Worm (Caenorhabditis elegans) whole organism, L4 larva: ENCODE measurements around the gene H01G02.1.

Experiments
- F37D6.2 ChIP-seq: sonication (generic microtip); optimal IDR thresholded peaks from 2 replicates; lab custom pipeline; 2016; ENCODE audit warnings: mild to moderate bottlenecking, missing genetic modification characterization, missing compliant biosample characterization
- F44E2.7 ChIP-seq: fragments of 200-800 bp; sonication (Bioruptor generic); IDR thresholded peaks from 2 replicates; pipeline ENCODE4 v2.1.2; 2022; ENCODE audit warnings: missing genetic modification characterization, missing compliant biosample characterization
- T20F7.1 ChIP-seq: fragments of 200-800 bp; sonication (Bioruptor generic); optimal IDR thresholded peaks from 2 replicates; lab custom pipeline; 2018; ENCODE audit warnings: mild to moderate bottlenecking, missing genetic modification characterization, missing compliant biosample characterization
- T26A8.4 ChIP-seq: fragments of 200-800 bp; sonication (Bioruptor generic); IDR thresholded peaks from 2 replicates; pipeline ENCODE4 v1.3.6; 2022; ENCODE audit warnings: missing genetic modification characterization, missing compliant biosample characterization
- Y75B8A.6 ChIP-seq: fragments of 200-800 bp; sonication (Bioruptor generic); IDR thresholded peaks from 2 replicates; pipeline ENCODE4 v1.3.6; 2022; ENCODE audit warnings: missing genetic modification reagents, missing genetic modification characterization, missing compliant biosample characterization
- aha-1 ChIP-seq: fragments of 150-350 bp; peaks from one replicate; lab custom pipeline; 2014; ENCODE audit warnings: missing biosample characterization, missing genetic modification characterization
- ama-1 ChIP-seq: fragments of 150-350 bp; optimal IDR thresholded peaks from 2 replicates; lab custom pipeline; 2014; ENCODE audit warnings: inconsistent platforms, mixed read lengths
- arid-1 ChIP-seq: fragments of 200-800 bp; sonication (Bioruptor generic); conservative IDR thresholded peaks from 2 replicates; pipeline ENCODE4 v1.3.6; 2022; ENCODE audit warnings: missing genetic modification reagents, missing genetic modification characterization, missing compliant biosample characterization
- attf-4 ChIP-seq: sonication (generic microtip); optimal IDR thresholded peaks from 3 replicates; lab custom pipeline; 2017; ENCODE audit warnings: missing biosample characterization, missing genetic modification characterization
- ceh-20 ChIP-seq: fragments of 200-800 bp; sonication (Bioruptor generic); IDR thresholded peaks from 2 replicates; pipeline ENCODE4 v1.3.6; 2022; ENCODE audit warnings: missing genetic modification reagents, missing genetic modification characterization, missing compliant biosample characterization
- ceh-28 ChIP-seq: fragments of 150-350 bp; optimal IDR thresholded peaks from 2 replicates; lab custom pipeline; 2014; ENCODE audit warnings: missing biosample characterization, missing genetic modification reagents, missing genetic modification characterization
- ces-1 ChIP-seq: fragments of 150-350 bp; sonication (generic microtip); optimal IDR thresholded peaks from 4 replicates; lab custom pipeline; 2014; ENCODE audit warnings: missing biosample characterization, missing genetic modification reagents, missing genetic modification characterization
- ctbp-1 ChIP-seq: fragments of 200-800 bp; sonication (Bioruptor generic); IDR thresholded peaks from 2 replicates; pipeline ENCODE4 v1.3.6; 2022; ENCODE audit warnings: missing genetic modification reagents, missing genetic modification characterization, missing compliant biosample characterization
- dve-1 ChIP-seq: sonication (generic microtip); optimal IDR thresholded peaks from 2 replicates; lab custom pipeline; 2017; ENCODE audit warnings: antibody characterized with exemption, mild to moderate bottlenecking, missing genetic modification characterization, missing compliant biosample characterization; ENCODE audit not compliant: insufficient read depth
- egl-27 ChIP-seq: sonication (generic microtip); optimal IDR thresholded peaks from 3 replicates; lab custom pipeline; 2017; ENCODE audit warnings: missing biosample characterization, missing genetic modification reagents, missing genetic modification characterization
- egl-43 ChIP-seq: fragments of 200-800 bp; sonication (Bioruptor generic); IDR thresholded peaks from 2 replicates; pipeline ENCODE4 v1.3.6; 2022; ENCODE audit warnings: missing genetic modification reagents, missing genetic modification characterization, missing compliant biosample characterization
- fkh-10 ChIP-seq: fragments of 150-350 bp; optimal IDR thresholded peaks from 2 replicates; lab custom pipeline; 2014; ENCODE audit warnings: missing biosample characterization, missing genetic modification reagents, missing genetic modification characterization
- fos-1 ChIP-seq: fragments of 150-350 bp; optimal IDR thresholded peaks from 2 replicates; lab custom pipeline; 2014; ENCODE audit warnings: missing biosample characterization, missing genetic modification characterization
- hif-1 ChIP-seq, 2 experiments: sonication (generic microtip); optimal IDR thresholded peaks; 2 replicates each; lab custom pipeline; 2016 to 2017; ENCODE audit warnings: missing compliant biosample characterization in 2 of 2, missing genetic modification characterization in 2 of 2, missing genetic modification reagents in 2 of 2, missing genotype in 2 of 2, mild to moderate bottlenecking in 1 of 2
- hlh-30 ChIP-seq: sonication (generic microtip); optimal IDR thresholded peaks from 2 replicates; lab custom pipeline; 2017; ENCODE audit warnings: antibody characterized with exemption, mild to moderate bottlenecking, missing genetic modification characterization, missing compliant biosample characterization; ENCODE audit not compliant: insufficient read depth
- jun-1 ChIP-seq: fragments of 150-350 bp; optimal IDR thresholded peaks from 2 replicates; lab custom pipeline; 2014; ENCODE audit warnings: missing biosample characterization, missing genetic modification reagents, missing genetic modification characterization
- lim-7 ChIP-seq: fragments of 200-800 bp; sonication (Bioruptor generic); IDR thresholded peaks from 2 replicates; pipeline ENCODE4 v1.3.6; 2022; ENCODE audit warnings: missing genetic modification characterization, missing compliant biosample characterization
- lin-13 ChIP-seq: fragments of 150-350 bp; optimal IDR thresholded peaks from 2 replicates; lab custom pipeline; 2014; ENCODE audit warnings: missing biosample characterization, missing genetic modification reagents, missing genetic modification characterization
- lin-29 ChIP-seq: fragments of 200-800 bp; sonication (Bioruptor generic); IDR thresholded peaks from 2 replicates; pipeline ENCODE4 v1.3.6; 2022; ENCODE audit warnings: missing genetic modification reagents, missing genetic modification characterization, missing compliant biosample characterization
- lin-38 ChIP-seq: fragments of 200-800 bp; sonication (Bioruptor generic); IDR thresholded peaks from 2 replicates; pipeline ENCODE4 v1.3.6; 2022; ENCODE audit warnings: missing genetic modification reagents, missing genetic modification characterization, missing compliant biosample characterization
- madf-9 ChIP-seq: fragments of 200-800 bp; sonication (Bioruptor generic); conservative IDR thresholded peaks from 2 replicates; pipeline ENCODE4 v1.3.6; 2022; ENCODE audit warnings: missing genetic modification reagents, missing genetic modification characterization, missing compliant biosample characterization
- mdl-1 ChIP-seq, 2 experiments: fragments of 150-350 bp in 1 of 2; sonication (generic microtip) in 1 of 2; optimal IDR thresholded peaks; 2 replicates each; lab custom pipeline; 2014 to 2017; ENCODE audit warnings: missing biosample characterization in 2 of 2, missing genetic modification characterization in 2 of 2
- mdt-29 ChIP-seq: fragments of 200-800 bp; sonication (Bioruptor generic); IDR thresholded peaks from 2 replicates; pipeline ENCODE4 v1.3.6; 2022; ENCODE audit warnings: missing genetic modification reagents, missing genetic modification characterization, missing compliant biosample characterization
- mxl-2 ChIP-seq: fragments of 200-800 bp; sonication (Bioruptor generic); conservative IDR thresholded peaks from 2 replicates; pipeline ENCODE4 v1.3.6; 2022; ENCODE audit warnings: missing genetic modification reagents, missing genetic modification characterization, missing compliant biosample characterization
- nhr-11 ChIP-seq: fragments of 150-350 bp; optimal IDR thresholded peaks from 2 replicates; lab custom pipeline; 2014; ENCODE audit warnings: missing biosample characterization, missing genetic modification characterization
- nhr-25 ChIP-seq: sonication (generic microtip); optimal IDR thresholded peaks from 2 replicates; lab custom pipeline; 2017; ENCODE audit warnings: missing genetic modification characterization, mild to moderate bottlenecking, missing compliant biosample characterization, antibody characterized with exemption, moderate library complexity, borderline replicate concordance; ENCODE audit not compliant: insufficient read depth
- nhr-28 ChIP-seq: fragments of 150-350 bp; optimal IDR thresholded peaks from 2 replicates; lab custom pipeline; 2014; ENCODE audit warnings: missing biosample characterization, missing genetic modification characterization
- nhr-41 ChIP-seq: fragments of 200-800 bp; sonication (Bioruptor generic); IDR thresholded peaks from 2 replicates; pipeline ENCODE4 v1.3.6; 2022; ENCODE audit warnings: missing genetic modification reagents, missing genetic modification characterization, missing compliant biosample characterization
- nhr-48 ChIP-seq: sonication (generic microtip); optimal IDR thresholded peaks from 2 replicates; lab custom pipeline; 2016; ENCODE audit warnings: mild to moderate bottlenecking, missing genetic modification characterization, missing compliant biosample characterization
- nhr-6 ChIP-seq: fragments of 150-350 bp; optimal IDR thresholded peaks from 2 replicates; lab custom pipeline; 2014; ENCODE audit warnings: missing biosample characterization, missing genetic modification characterization
- nhr-77 ChIP-seq: fragments of 150-350 bp; optimal IDR thresholded peaks from 2 replicates; lab custom pipeline; 2014; ENCODE audit warnings: missing biosample characterization, missing genetic modification characterization
- php-3 ChIP-seq: fragments of 200-800 bp; sonication (Bioruptor generic); IDR thresholded peaks from 2 replicates; pipeline ENCODE4 v1.3.6; 2022; ENCODE audit warnings: missing genetic modification reagents, missing genetic modification characterization, missing compliant biosample characterization
- rbr-2 ChIP-seq: sonication (generic microtip); optimal IDR thresholded peaks from 2 replicates; lab custom pipeline; 2016; ENCODE audit warnings: missing genotype, missing genetic modification characterization, missing compliant biosample characterization
- saeg-2 ChIP-seq: fragments of 200-800 bp; sonication (Bioruptor generic); IDR thresholded peaks from 2 replicates; pipeline ENCODE4 v1.3.6; 2022; ENCODE audit warnings: missing genetic modification reagents, missing genetic modification characterization, missing compliant biosample characterization
- set-16 ChIP-seq: fragments of 200-800 bp; sonication (Bioruptor generic); IDR thresholded peaks from 2 replicates; pipeline ENCODE4 v1.3.6; 2022; ENCODE audit warnings: missing genetic modification reagents, missing genetic modification characterization, missing compliant biosample characterization
- snpc-1.2 ChIP-seq: fragments of 200-800 bp; sonication (Bioruptor generic); IDR thresholded peaks from 2 replicates; pipeline ENCODE4 v1.3.6; 2022; ENCODE audit warnings: missing genetic modification reagents, missing genetic modification characterization, missing compliant biosample characterization
- spr-1 ChIP-seq: sonication (generic microtip); optimal IDR thresholded peaks from 2 replicates; lab custom pipeline; 2016; ENCODE audit warnings: mild to moderate bottlenecking, missing genetic modification characterization, missing compliant biosample characterization
- tag-97 ChIP-seq: fragments of 200-800 bp; sonication (Bioruptor generic); IDR thresholded peaks from 2 replicates; pipeline ENCODE4 v1.3.6; 2022; ENCODE audit warnings: missing genetic modification characterization, missing compliant biosample characterization
- unc-130 ChIP-seq: sonication (generic microtip); optimal IDR thresholded peaks from 2 replicates; lab custom pipeline; 2016; ENCODE audit warnings: missing genetic modification reagents, missing genetic modification characterization, missing compliant biosample characterization
- zfp-3 ChIP-seq: fragments of 200-800 bp; sonication (Bioruptor generic); conservative IDR thresholded peaks from 2 replicates; pipeline ENCODE4 v1.3.6; 2022; ENCODE audit warnings: missing genetic modification reagents, missing genetic modification characterization, missing compliant biosample characterization
- ztf-7 ChIP-seq: fragments of 150-350 bp; optimal IDR thresholded peaks from 2 replicates; lab custom pipeline; 2014; ENCODE audit warnings: missing biosample characterization, missing genetic modification characterization

H01G02.1 gene

DNA sequence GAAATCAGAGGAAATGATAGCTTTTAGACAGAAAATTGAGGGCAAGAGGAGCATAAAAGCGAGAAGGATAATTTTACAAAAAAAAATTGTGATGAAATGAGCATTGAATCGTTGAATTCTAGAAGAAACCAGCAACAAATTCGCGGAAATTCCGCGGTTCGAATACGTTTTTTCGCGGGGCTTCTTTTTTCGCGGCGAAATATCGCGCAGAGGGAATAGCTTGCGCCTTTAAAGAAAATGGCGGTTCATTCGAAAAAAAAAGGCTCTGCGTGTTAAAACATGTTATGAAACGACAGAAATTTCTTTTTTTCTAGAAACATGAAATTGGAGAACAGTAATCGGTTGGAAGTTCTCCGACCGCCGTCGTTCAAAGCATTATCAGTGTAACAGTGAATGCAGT lies 18.5 kb upstream of the H01G02.1 start (continued):
- TF ChIP-seq tag-97 (GFP tag; lab: Robert Waterston, UW): no peak
- peak; percentile 49 for TF ChIP-seq nhr-6 (tag; lab: Kevin White, UChicago)
- no peak for TF ChIP-seq Y75B8A.6 (GFP tag; lab: Robert Waterston, UW)
- no peak for TF ChIP-seq nhr-77 (tag; lab: Kevin White, UChicago)

DNA sequence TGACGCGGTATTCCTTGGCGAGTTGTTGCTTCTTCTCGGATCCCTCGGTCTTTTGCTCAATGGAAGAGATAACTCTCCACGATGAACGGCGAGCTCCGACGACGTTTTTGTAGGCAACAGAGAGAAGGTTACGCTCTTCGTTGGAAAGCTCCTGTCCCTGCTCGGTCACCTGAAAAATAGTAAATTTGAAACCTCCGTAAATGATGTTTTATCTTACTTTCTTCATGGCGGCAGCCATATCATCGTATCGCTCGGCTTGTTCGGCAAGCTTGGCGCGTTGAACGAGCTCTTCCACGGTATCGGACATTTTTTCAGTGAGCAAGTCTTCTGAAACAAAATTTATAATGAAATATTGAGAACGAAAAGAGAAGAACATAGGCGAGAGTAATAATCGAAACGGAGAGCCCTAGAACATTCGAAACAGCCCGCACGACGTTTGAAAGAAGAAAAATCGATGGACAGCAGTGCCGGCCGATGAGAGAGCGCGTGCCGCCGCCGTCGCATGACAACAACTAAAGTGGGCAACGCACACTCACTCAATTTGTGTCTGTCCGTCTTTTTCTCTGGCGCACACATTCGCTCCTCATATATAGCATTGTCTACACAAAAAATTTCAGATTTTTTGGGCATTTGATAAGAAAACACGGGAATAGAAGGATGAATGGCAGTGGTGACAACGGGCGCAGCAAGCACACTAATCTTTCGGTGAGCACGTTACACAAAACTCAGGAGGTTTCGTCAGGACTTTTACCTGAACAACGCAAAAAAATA lies 17.8 kb upstream of the H01G02.1 start, which contains the start of the genes par-5 and M117.3:
TSS of gene par-5 (minus strand) at position 334 of the 771 bp plus-strand sequence.
TSS of gene M117.3 (plus strand) at position 616 of the 771 bp plus-strand sequence.
- no peak for TF ChIP-seq egl-27 (tag; lab: Kevin White, UChicago)
- peak; percentile 68 for TF ChIP-seq ceh-28 (tag; lab: Kevin White, UChicago)
- peak; percentile 43 for TF ChIP-seq F37D6.2 (tag; lab: Kevin White, UChicago)
- no peak for TF ChIP-seq unc-130 (GFP tag; lab: Kevin White, UChicago)
- peak; percentile 98 for TF ChIP-seq hlh-30 (tag; lab: Kevin White, UChicago)
- TF ChIP-seq hif-1 (tag; optimal IDR thresholded peaks at IDR 0.05; lab: Kevin White, UChicago): peak in 1 of 2 experiments; percentile 80
- 0 out of 2 replicates have a peak, but pooled peaks have one; percentile 7 for TF ChIP-seq lin-29
- peak; percentile 83 for TF ChIP-seq nhr-28 (tag; lab: Kevin White, UChicago)
- no peak for TF ChIP-seq attf-4
- no peak for TF ChIP-seq ztf-7 (tag; lab: Kevin White, UChicago)
- peak; percentile 76 for TF ChIP-seq ceh-20 (GFP tag; lab: Robert Waterston, UW)
- peak; percentile 54 to 94 for TF ChIP-seq mdl-1 (tag; optimal IDR thresholded peaks at IDR 0.05; lab: Kevin White, UChicago)
- TF ChIP-seq egl-43 (GFP tag; lab: Robert Waterston, UW): peak; percentile 82
- TF ChIP-seq nhr-6 (tag; lab: Kevin White, UChicago): peak; percentile 24
- peak; percentile 59; the same call in 1 of the 2 replicates for TF ChIP-seq snpc-1.2 (GFP tag; lab: Robert Waterston, UW)
- TF ChIP-seq arid-1 (GFP tag; lab: Robert Waterston, UW): peak; percentile 11; the same call in 1 of the 2 replicates
- peak; percentile 95 for TF ChIP-seq ctbp-1 (GFP tag; lab: Robert Waterston, UW)
- peak; percentile 90 for TF ChIP-seq dve-1 (tag; lab: Kevin White, UChicago)
- no peak for TF ChIP-seq nhr-41 (GFP tag; lab: Robert Waterston, UW)
- TF ChIP-seq jun-1 (tag; lab: Kevin White, UChicago): peak; percentile 3
- TF ChIP-seq zfp-3 (GFP tag; lab: Robert Waterston, UW): 0 out of 2 replicates have a peak, but pooled peaks have one; percentile 38
- TF ChIP-seq ces-1: peak; percentile 10
- TF ChIP-seq set-16 (GFP tag; lab: Robert Waterston, UW): peak; percentile 65
- TF ChIP-seq lin-38 (GFP tag; lab: Robert Waterston, UW): peak; percentile 60
- TF ChIP-seq T26A8.4 (GFP tag; lab: Robert Waterston, UW): peak; percentile 53
- TF ChIP-seq spr-1 (tag; lab: Kevin White, UChicago): no peak
- TF ChIP-seq mdt-29: peak; percentile 82
- peak; percentile 68 for TF ChIP-seq fkh-10 (GFP tag; lab: Kevin White, UChicago)
- TF ChIP-seq T20F7.1 (GFP tag; lab: Kevin White, UChicago): peak; percentile 65
- TF ChIP-seq Y75B8A.6 (GFP tag; lab: Robert Waterston, UW): no peak
- peak; percentile 51 for TF ChIP-seq ama-1 (lab: Kevin White, UChicago)
- 0 out of 2 replicates have a peak, but pooled peaks have one; percentile 6 for TF ChIP-seq php-3 (GFP tag; lab: Robert Waterston, UW)
- TF ChIP-seq mxl-2 (GFP tag; lab: Robert Waterston, UW): peak; percentile 10; the same call in 1 of the 2 replicates
- TF ChIP-seq nhr-48 (tag; lab: Kevin White, UChicago): peak; percentile 48
- TF ChIP-seq fos-1 (tag; lab: Kevin White, UChicago): no peak
- peak; percentile 71; the same call in 1 of the 2 replicates for TF ChIP-seq F44E2.7 (GFP tag; lab: Robert Waterston, UW)
- no peak; the same call in 1 of the 2 replicates for TF ChIP-seq madf-9 (GFP tag; lab: Robert Waterston, UW)
- peak; percentile 87 for TF ChIP-seq aha-1
- peak; percentile 67 for TF ChIP-seq rbr-2 (tag; lab: Kevin White, UChicago)
- TF ChIP-seq saeg-2 (GFP tag; lab: Robert Waterston, UW): 0 out of 2 replicates have a peak, but pooled peaks have one; percentile 43
- TF ChIP-seq nhr-77 (tag; lab: Kevin White, UChicago): peak; percentile 57
- TF ChIP-seq lin-13: peak; percentile 51
- no peak for TF ChIP-seq nhr-25 (tag; lab: Kevin White, UChicago)
- peak; percentile 76 for TF ChIP-seq nhr-11
- peak; percentile 64 for TF ChIP-seq lim-7
